Fruit fly (Drosophila melanogaster): ENCODE results near the gene CG11029.

CG11029 gene

dm6 chr2L:5771179-5771578, 25.2 kb downstream of the CG11029 start (continued):
- TF ChIP-seq Lhr (GFP tag; optimal IDR thresholded peaks at IDR 0.05) (no peak), CG7839 (tag; optimal IDR thresholded peaks at IDR 0.05) (no peak), CG30403 (GFP tag; optimal IDR thresholded peaks at IDR 0.05) (peak; percentile 26), sc (optimal IDR thresholded peaks at IDR 0.05) (no peak), sc (GFP tag; optimal IDR thresholded peaks at IDR 0.05) (no peak), CG11723 (GFP tag; optimal IDR thresholded peaks at IDR 0.05) (no peak), bowl (GFP tag; IDR thresholded peaks at IDR 0.05) (no peak), CG3847 (GFP tag; IDR thresholded peaks at IDR 0.05) (peak; percentile 53; the same call in 1 of the 2 replicates), CG13123 (GFP tag; optimal IDR thresholded peaks at IDR 0.05) (no peak), CG11456 (GFP tag; IDR thresholded peaks at IDR 0.05) (peak; percentile 86; the same call in 2 of the 3 replicates), CG15269 (tag; optimal IDR thresholded peaks at IDR 0.05) (peak; percentile 1), CG1647 (GFP tag; optimal IDR thresholded peaks at IDR 0.05) (no peak), CG18599 (GFP tag; optimal IDR thresholded peaks at IDR 0.05) (no peak), CG32767 (GFP tag; IDR thresholded peaks at IDR 0.05) (no peak), CG14667 (GFP tag; IDR thresholded peaks at IDR 0.05) (peak; percentile 41; the same call in 1 of the 2 replicates), gfzf (GFP tag; optimal IDR thresholded peaks at IDR 0.05) (no peak), ap (GFP tag; IDR thresholded peaks at IDR 0.05) (no peak), CG12236 (GFP tag; optimal IDR thresholded peaks at IDR 0.05) (no peak), CG5953 (GFP tag; IDR thresholded peaks at IDR 0.05) (no peak), vvl (GFP tag; IDR thresholded peaks at IDR 0.05) (peak; percentile 32), zfh1 (GFP tag; IDR thresholded peaks at IDR 0.05) (peak; percentile 50; the same call in 2 of the 3 replicates), usp (GFP tag; optimal IDR thresholded peaks at IDR 0.05) (no peak), tin (GFP tag; optimal IDR thresholded peaks at IDR 0.05) (peak; percentile 30), dati (GFP tag; IDR thresholded peaks at IDR 0.05) (no peak), lab (GFP tag; optimal IDR thresholded peaks at IDR 0.05) (no peak), HLH54F (GFP tag; optimal IDR thresholded peaks at IDR 0.05) (no peak), CkIIα-i1 (GFP tag; IDR thresholded peaks at IDR 0.05) (no peak), cad (GFP tag; optimal IDR thresholded peaks at IDR 0.05) (peak; percentile 86), pnt (GFP tag; optimal IDR thresholded peaks at IDR 0.05) (peak; percentile 16), CG12391 (tag; optimal IDR thresholded peaks at IDR 0.05) (no peak), Nf-YC (tag; optimal IDR thresholded peaks at IDR 0.05) (peak; percentile 0), Taf1 (GFP tag; IDR thresholded peaks at IDR 0.05) (no peak), Dek (tag; optimal IDR thresholded peaks at IDR 0.05) (peak; percentile 49), CTCF (GFP tag; optimal IDR thresholded peaks at IDR 0.05) (peak; percentile 99), jumu (GFP tag; optimal IDR thresholded peaks at IDR 0.05) (no peak), Dfd (GFP tag; optimal IDR thresholded peaks at IDR 0.05) (no peak), az2 (GFP tag; optimal IDR thresholded peaks at IDR 0.05) (peak; percentile 39), Hand (GFP tag; optimal IDR thresholded peaks at IDR 0.05) (no peak), ci (GFP tag; IDR thresholded peaks at IDR 0.05) (peak; percentile 23; the same call in 1 of the 3 replicates), da (GFP tag; optimal IDR thresholded peaks at IDR 0.05) (no peak), Ptx1 (GFP tag; IDR thresholded peaks at IDR 0.05) (peak; percentile 63), CG7271 (tag; optimal IDR thresholded peaks at IDR 0.05) (no peak), CG4404 (GFP tag; IDR thresholded peaks at IDR 0.05) (no peak), ham (GFP tag; IDR thresholded peaks at IDR 0.05) (no peak), emc (GFP tag; optimal IDR thresholded peaks at IDR 0.05) (no peak), shn (GFP tag; optimal IDR thresholded peaks at IDR 0.05) (no peak), nerfin-1 (tag; optimal IDR thresholded peaks at IDR 0.05) (no peak), Mad (GFP tag; optimal IDR thresholded peaks at IDR 0.05) (peak; percentile 35), gro (GFP tag; optimal IDR thresholded peaks at IDR 0.05) (no peak), PHDP (tag; optimal IDR thresholded peaks at IDR 0.05) (no peak), cato (GFP tag; optimal IDR thresholded peaks at IDR 0.05; ENCODE audit: borderline replicate concordance) (no peak), CG3281 (GFP tag; optimal IDR thresholded peaks at IDR 0.05) (no peak), grau (tag; optimal IDR thresholded peaks at IDR 0.05) (no peak), Mrtf (GFP tag; IDR thresholded peaks at IDR 0.05) (peak; percentile 65; the same call in 1 of the 3 replicates)

Data from whole organism, embryonic.